Fruit fly (Drosophila melanogaster) whole organism, embryonic: ENCODE results near the gene CG33969.

Experiments
- Abd-B ChIP-seq: fragments of 200-800 bp; sonication (Bioruptor generic); optimal IDR thresholded peaks from 2 replicates; lab custom pipeline; 2018; ENCODE audit warnings: missing biosample characterization, mild to moderate bottlenecking, missing genetic modification characterization, moderate library complexity
- Atf-2 ChIP-seq: fragments of 200-800 bp; sonication (Bioruptor generic); optimal IDR thresholded peaks from 2 replicates; lab custom pipeline; 2016; ENCODE audit warnings: missing biosample characterization, missing genetic modification characterization
- CG10543 ChIP-seq: fragments of 200-800 bp; sonication (Bioruptor generic); optimal IDR thresholded peaks from 3 replicates; lab custom pipeline; 2017; ENCODE audit warnings: missing biosample characterization, mild to moderate bottlenecking, missing genetic modification characterization, moderate library complexity
- CG10979 ChIP-seq: fragments of 200-800 bp; sonication (Bioruptor generic); optimal IDR thresholded peaks from 2 replicates; lab custom pipeline; 2018; ENCODE audit warnings: missing biosample characterization, mild to moderate bottlenecking, missing genetic modification characterization, moderate library complexity
- CG12155 ChIP-seq: fragments of 200-800 bp; sonication (Bioruptor generic); optimal IDR thresholded peaks from 3 replicates; lab custom pipeline; 2016; ENCODE audit warnings: missing biosample characterization, missing genetic modification characterization
- CG14050 ChIP-seq: fragments of 200-800 bp; sonication (Bioruptor generic); IDR thresholded peaks from 3 replicates; pipeline ENCODE4 v1.3.6; 2022; ENCODE audit warnings: missing biosample characterization, missing genetic modification characterization
- CG15269 ChIP-seq: fragments of 200-800 bp; sonication (Bioruptor generic); optimal IDR thresholded peaks from 2 replicates; lab custom pipeline; 2018; ENCODE audit warnings: missing biosample characterization, mild to moderate bottlenecking, missing genetic modification characterization, moderate library complexity
- CG15696 ChIP-seq: fragments of 200-800 bp; sonication (Bioruptor generic); optimal IDR thresholded peaks from 2 replicates; lab custom pipeline; 2019; ENCODE audit warnings: missing biosample characterization, mild to moderate bottlenecking, missing genetic modification characterization, moderate library complexity
- CG17186 ChIP-seq: fragments of 200-800 bp; sonication (Bioruptor generic); optimal IDR thresholded peaks from 3 replicates; lab custom pipeline; 2017; ENCODE audit warnings: missing biosample characterization, missing genetic modification reagents, missing genetic modification characterization
- CG17361 ChIP-seq: fragments of 200-800 bp; sonication (Bioruptor generic); IDR thresholded peaks from 3 replicates; pipeline ENCODE4 v1.3.6; 2022; ENCODE audit warnings: missing biosample characterization, missing genetic modification characterization
- CG1832 ChIP-seq: fragments of 200-800 bp; sonication (Bioruptor generic); optimal IDR thresholded peaks from 2 replicates; lab custom pipeline; 2017; ENCODE audit warnings: missing biosample characterization, mild to moderate bottlenecking, missing genetic modification characterization, inconsistent platforms
- CG2889 ChIP-seq: fragments of 200-800 bp; sonication (Bioruptor generic); IDR thresholded peaks from 3 replicates; pipeline ENCODE4 v1.3.6; 2022; ENCODE audit warnings: missing biosample characterization, missing genetic modification characterization
- CG30020 ChIP-seq: fragments of 200-800 bp; optimal IDR thresholded peaks from 2 replicates; lab custom pipeline; 2019; ENCODE audit warnings: missing biosample characterization, mild to moderate bottlenecking, missing genetic modification characterization, moderate library complexity
- CG31441 ChIP-seq: fragments of 200-800 bp; sonication (Bioruptor generic); IDR thresholded peaks from 2 replicates; pipeline ENCODE4 v1.3.6; 2022; ENCODE audit warnings: missing biosample characterization, missing genetic modification characterization
- CG3995 ChIP-seq: fragments of 200-800 bp; sonication (Bioruptor generic); optimal IDR thresholded peaks from 3 replicates; lab custom pipeline; 2016; ENCODE audit warnings: missing biosample characterization, missing genetic modification characterization
- CG4328 ChIP-seq: fragments of 200-800 bp; sonication (Bioruptor generic); optimal IDR thresholded peaks from 3 replicates; lab custom pipeline; 2017; ENCODE audit warnings: missing biosample characterization, missing genetic modification reagents, missing genetic modification characterization
- CG6683 ChIP-seq: fragments of 200-800 bp; sonication (Bioruptor generic); optimal IDR thresholded peaks from 2 replicates; lab custom pipeline; 2017; ENCODE audit warnings: missing biosample characterization, mild to moderate bottlenecking, missing genetic modification characterization, missing genetic modification reagents
- CG6765 ChIP-seq: fragments of 200-800 bp; sonication (Bioruptor generic); optimal IDR thresholded peaks from 3 replicates; lab custom pipeline; 2017; ENCODE audit warnings: missing biosample characterization, mild to moderate bottlenecking, missing genetic modification characterization
- CG7357 ChIP-seq: fragments of 200-800 bp; sonication (Bioruptor generic); IDR thresholded peaks from 3 replicates; pipeline ENCODE4 v1.3.6; 2022; ENCODE audit warnings: missing biosample characterization, missing genetic modification characterization
- CG7372 ChIP-seq: fragments of 200-800 bp; sonication (Bioruptor generic); IDR thresholded peaks from 2 replicates; pipeline ENCODE4 v1.3.6; 2022; ENCODE audit warnings: missing biosample characterization, missing genetic modification characterization
- CG7839 ChIP-seq: fragments of 200-800 bp; sonication (Bioruptor generic); optimal IDR thresholded peaks from 3 replicates; lab custom pipeline; 2018; ENCODE audit warnings: missing biosample characterization, mild to moderate bottlenecking, missing genetic modification characterization, moderate library complexity
- CG7963 ChIP-seq: fragments of 200-800 bp; sonication (Bioruptor generic); IDR thresholded peaks from 3 replicates; pipeline ENCODE4 v1.3.6; 2022; ENCODE audit warnings: missing biosample characterization, missing genetic modification characterization; ENCODE audit not compliant: partially characterized antibody
- CHES-1-like ChIP-seq: fragments of 200-800 bp; sonication (Bioruptor generic); optimal IDR thresholded peaks from 2 replicates; lab custom pipeline; 2016; ENCODE audit warnings: missing biosample characterization, missing genetic modification characterization
- D19A ChIP-seq: fragments of 200-800 bp; optimal IDR thresholded peaks from 3 replicates; lab custom pipeline; 2019; ENCODE audit warnings: missing biosample characterization, mild to moderate bottlenecking, missing genetic modification characterization, moderate library complexity
- Dek ChIP-seq: fragments of 200-800 bp; sonication (Bioruptor generic); optimal IDR thresholded peaks from 3 replicates; lab custom pipeline; 2019; ENCODE audit warnings: missing biosample characterization, mild to moderate bottlenecking, missing genetic modification characterization, moderate library complexity
- Eip74EF ChIP-seq, 2 experiments: fragments of 200-800 bp in 1 of 2; fragments of >200 bp in 1 of 2; sonication (Bioruptor generic) in 1 of 2; optimal IDR thresholded peaks; 2 replicates each; lab custom pipeline; 2017 to 2019; ENCODE audit warnings: missing biosample characterization in 2 of 2, missing genetic modification characterization in 2 of 2, mild to moderate bottlenecking in 1 of 2, moderate library complexity in 1 of 2
- HLH3B ChIP-seq: fragments of 200-800 bp; sonication (Bioruptor generic); IDR thresholded peaks from 2 replicates; pipeline ENCODE4 v1.3.6; 2022; ENCODE audit warnings: missing biosample characterization, missing genetic modification characterization
- Hmr ChIP-seq: fragments of 200-800 bp; sonication (Bioruptor generic); optimal IDR thresholded peaks from 3 replicates; lab custom pipeline; 2017; ENCODE audit warnings: mild to moderate bottlenecking, missing biosample characterization, missing genetic modification reagents, missing genetic modification characterization
- Nf-YA ChIP-seq: fragments of 200-800 bp; sonication (Bioruptor generic); IDR thresholded peaks from 2 replicates; pipeline ENCODE4 v1.3.6; 2022; ENCODE audit warnings: missing biosample characterization, missing genetic modification characterization
- Nf-YB ChIP-seq: fragments of 200-800 bp; sonication (Bioruptor generic); optimal IDR thresholded peaks from 3 replicates; lab custom pipeline; 2019; ENCODE audit warnings: missing biosample characterization, mild to moderate bottlenecking, missing genetic modification characterization, moderate library complexity
- Spps ChIP-seq: fragments of 200-800 bp; sonication (Bioruptor generic); optimal IDR thresholded peaks from 2 replicates; lab custom pipeline; 2018; ENCODE audit warnings: missing biosample characterization, mild to moderate bottlenecking, missing genetic modification characterization
- Xbp1 ChIP-seq: fragments of 200-800 bp; sonication (Bioruptor generic); optimal IDR thresholded peaks from 3 replicates; lab custom pipeline; 2016; ENCODE audit warnings: missing biosample characterization, mild to moderate bottlenecking, missing genetic modification characterization
- amos ChIP-seq: fragments of 200-800 bp; sonication (Bioruptor generic); IDR thresholded peaks from 2 replicates; pipeline ENCODE4 v1.3.6; 2022; ENCODE audit warnings: missing biosample characterization, missing genetic modification characterization; ENCODE audit not compliant: partially characterized antibody
- ara ChIP-seq: fragments of 200-800 bp; sonication (Bioruptor generic); IDR thresholded peaks from 2 replicates; pipeline ENCODE4 v1.3.6; 2022; ENCODE audit warnings: missing biosample characterization, missing genetic modification characterization
- ase ChIP-seq: fragments of 200-800 bp; sonication (Bioruptor generic); IDR thresholded peaks from 3 replicates; pipeline ENCODE4 v1.3.6; 2022; ENCODE audit warnings: missing biosample characterization, missing genetic modification characterization
- ato ChIP-seq: fragments of 200-800 bp; sonication (Bioruptor generic); IDR thresholded peaks from 2 replicates; pipeline ENCODE4 v1.3.6; 2022; ENCODE audit warnings: missing biosample characterization, missing genetic modification characterization; ENCODE audit not compliant: partially characterized antibody
- cas ChIP-seq: fragments of 200-800 bp; sonication (Bioruptor generic); IDR thresholded peaks from 2 replicates; pipeline ENCODE4 v1.3.6; 2022; ENCODE audit warnings: missing biosample characterization, missing genetic modification characterization
- dm ChIP-seq: fragments of 200-800 bp; sonication (Bioruptor generic); optimal IDR thresholded peaks from 3 replicates; lab custom pipeline; 2016; ENCODE audit warnings: missing biosample characterization, missing genetic modification characterization
- ewg ChIP-seq: fragments of 200-800 bp; sonication (Bioruptor generic); optimal IDR thresholded peaks from 3 replicates; lab custom pipeline; 2017; ENCODE audit warnings: mild to moderate bottlenecking, missing biosample characterization, missing genetic modification reagents, missing genetic modification characterization
- ftz-f1 ChIP-seq: fragments of 200-800 bp; sonication (Bioruptor generic); optimal IDR thresholded peaks from 2 replicates; lab custom pipeline; 2016; ENCODE audit warnings: missing biosample characterization, missing genetic modification characterization
- fu2 ChIP-seq: fragments of 200-800 bp; sonication (Bioruptor generic); optimal IDR thresholded peaks from 2 replicates; lab custom pipeline; 2016; ENCODE audit warnings: missing biosample characterization, missing genetic modification characterization
- gt ChIP-seq: fragments of 200-800 bp; sonication (Bioruptor generic); IDR thresholded peaks from 2 replicates; pipeline ENCODE4 v1.3.6; 2022; ENCODE audit warnings: missing biosample characterization, missing genetic modification characterization
- nmo ChIP-seq: fragments of 200-800 bp; sonication (Bioruptor generic); optimal IDR thresholded peaks from 2 replicates; lab custom pipeline; 2018; ENCODE audit warnings: missing biosample characterization, mild to moderate bottlenecking, missing genetic modification characterization, moderate library complexity
- otp ChIP-seq: fragments of 200-800 bp; sonication (Bioruptor generic); IDR thresholded peaks from 3 replicates; pipeline ENCODE4, ENCODE4 v1.3.6; 2022; ENCODE audit warnings: missing biosample characterization, missing genetic modification characterization
- run ChIP-seq: fragments of 200-800 bp; sonication (Bioruptor generic); optimal IDR thresholded peaks from 3 replicates; lab custom pipeline; 2018; ENCODE audit warnings: missing biosample characterization, mild to moderate bottlenecking, missing genetic modification characterization
- schlank ChIP-seq: fragments of 200-800 bp; sonication (Bioruptor generic); optimal IDR thresholded peaks from 2 replicates; lab custom pipeline; 2018; ENCODE audit warnings: missing biosample characterization, mild to moderate bottlenecking, missing genetic modification characterization
- slbo ChIP-seq: fragments of 200-800 bp; sonication (Bioruptor generic); IDR thresholded peaks from 2 replicates; pipeline ENCODE4 v1.3.6; 2022; ENCODE audit warnings: missing biosample characterization, missing genetic modification characterization
- slou ChIP-seq: fragments of 200-800 bp; sonication (Bioruptor generic); optimal IDR thresholded peaks from 3 replicates; lab custom pipeline; 2016; ENCODE audit warnings: missing biosample characterization, missing genetic modification characterization

The CG33969 gene

DNA sequence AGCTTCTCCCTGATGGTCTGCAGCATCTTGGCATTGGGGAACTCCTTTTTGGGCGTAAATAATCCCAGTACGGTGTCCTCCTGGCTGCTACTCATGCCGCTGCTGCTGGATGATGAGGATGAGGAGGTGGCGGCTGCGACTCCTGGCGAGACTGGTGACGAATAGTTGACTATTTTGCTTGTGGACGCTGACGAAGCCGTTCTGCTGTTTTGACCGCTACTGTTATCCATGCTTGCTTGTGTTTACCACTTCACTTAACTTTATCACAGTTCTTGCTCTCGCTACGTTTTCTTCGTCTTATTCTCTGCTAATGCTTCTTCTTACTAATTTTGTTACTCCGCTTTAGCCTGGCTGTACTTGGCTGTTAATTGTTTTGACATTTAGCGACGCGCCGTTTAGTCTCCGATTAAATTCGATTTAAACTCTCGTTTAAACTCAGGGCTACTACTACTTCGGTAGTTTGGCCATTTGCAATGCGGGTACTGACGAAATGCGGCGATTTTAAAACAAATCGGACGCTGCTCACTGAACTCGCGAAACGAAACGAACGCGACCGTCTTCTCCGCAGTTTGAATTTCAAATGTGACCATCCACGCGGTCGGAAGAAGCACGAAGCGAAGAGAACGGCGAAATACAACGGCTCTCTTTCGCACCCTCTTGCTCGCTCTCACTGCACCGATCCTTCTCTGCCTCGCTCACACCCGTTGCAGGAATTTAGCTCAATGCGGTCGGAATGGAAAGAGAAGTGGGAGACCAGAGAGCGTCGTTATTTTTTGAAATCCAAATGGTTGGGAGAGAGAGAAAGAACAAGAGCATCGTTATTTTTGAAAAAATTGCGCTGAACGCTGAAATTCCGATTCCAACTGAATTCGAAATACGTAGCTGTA lies 7.9 kb upstream of the CG33969 start, which contains the start of gene trbl (continued):
- TF ChIP-seq CG6683 (GFP tag; lab: Kevin White, UChicago) = no peak
- no peak for TF ChIP-seq otp (GFP tag; lab: Robert Waterston, UW)
- TF ChIP-seq CG17361 (GFP tag; lab: Robert Waterston, UW) = no peak
- no peak for TF ChIP-seq Dek (tag; lab: Kevin White, UChicago)
- peak; percentile 25 for TF ChIP-seq CG7839 (tag; lab: Kevin White, UChicago)
- TF ChIP-seq nmo (GFP tag; lab: Kevin White, UChicago) = peak; percentile 82
- TF ChIP-seq CG15269 = peak; percentile 27
- TF ChIP-seq CG2889 (GFP tag; lab: Robert Waterston, UW) = no peak
- peak; percentile 49 for TF ChIP-seq ara
- TF ChIP-seq ewg = no peak
- TF ChIP-seq CG17186 = no peak
- TF ChIP-seq CG14050 (GFP tag; lab: Robert Waterston, UW) = no peak
- no peak for TF ChIP-seq schlank (tag; lab: Kevin White, UChicago)
- TF ChIP-seq CG12155 (GFP tag; lab: Kevin White, UChicago) = no peak
- TF ChIP-seq CG7963 (GFP tag; lab: Robert Waterston, UW) = peak; percentile 80; the same call in 2 of the 3 replicates
- TF ChIP-seq Nf-YA (GFP tag; lab: Robert Waterston, UW) = no peak
- peak; percentile 43 for TF ChIP-seq CG6765 (GFP tag; lab: Kevin White, UChicago)
- TF ChIP-seq CG30020 (tag; lab: Kevin White, UChicago) = peak; percentile 20
- no peak for TF ChIP-seq fu2 (GFP tag; lab: Kevin White, UChicago)
- TF ChIP-seq Spps (tag; lab: Kevin White, UChicago) = no peak
- TF ChIP-seq D19A = peak; percentile 26
- peak; percentile 70; the same call in 1 of the 2 replicates for TF ChIP-seq ato (GFP tag; lab: Robert Waterston, UW)
- TF ChIP-seq CG1832 (GFP tag; lab: Kevin White, UChicago) = peak; percentile 97
- TF ChIP-seq CG4328 (GFP tag; lab: Kevin White, UChicago) = no peak
- TF ChIP-seq slou (GFP tag; lab: Kevin White, UChicago) = no peak
- TF ChIP-seq CG10543 (GFP tag; lab: Kevin White, UChicago) = peak; percentile 81
- TF ChIP-seq CG15696 (tag; lab: Kevin White, UChicago) = no peak
- TF ChIP-seq cas (GFP tag; lab: Robert Waterston, UW) = no peak
- no peak for TF ChIP-seq Abd-B (GFP tag; lab: Kevin White, UChicago)
- TF ChIP-seq gt = no peak
- TF ChIP-seq Eip74EF (GFP tag; optimal IDR thresholded peaks at IDR 0.05; lab: Kevin White, UChicago) = peak in 1 of 2 experiments; percentile 67
- TF ChIP-seq amos = peak; percentile 43
- TF ChIP-seq slbo (GFP tag; lab: Robert Waterston, UW) = no peak
- no peak for TF ChIP-seq Xbp1 (GFP tag; lab: Kevin White, UChicago)
- TF ChIP-seq ftz-f1 = peak; percentile 74
- TF ChIP-seq CG31441 (GFP tag; lab: Robert Waterston, UW) = peak; percentile 20; the same call in 1 of the 2 replicates
- no peak for TF ChIP-seq CG7357 (GFP tag; lab: Robert Waterston, UW)
- TF ChIP-seq CG7372 (GFP tag; lab: Robert Waterston, UW) = no peak
- peak; percentile 59 for TF ChIP-seq Hmr
- no peak for TF ChIP-seq Atf-2 (GFP tag; lab: Kevin White, UChicago)
- TF ChIP-seq CG3995 (GFP tag; lab: Kevin White, UChicago) = peak; percentile 4
- TF ChIP-seq ase = no peak
- no peak for TF ChIP-seq HLH3B (GFP tag; lab: Robert Waterston, UW)
- peak; percentile 33 for TF ChIP-seq Nf-YB (GFP tag; lab: Kevin White, UChicago)
- TF ChIP-seq run (tag; lab: Kevin White, UChicago) = peak; percentile 45
- TF ChIP-seq CHES-1-like = no peak
- TF ChIP-seq CG10979 (tag; lab: Kevin White, UChicago) = peak; percentile 24
- TF ChIP-seq dm (GFP tag; lab: Kevin White, UChicago) = peak; percentile 65
